Fruit fly (Drosophila melanogaster): Measurements from ENCODE around the gene CCT6.
A peak's percentile ranks its signal among the peaks of the same experiment; 100 is the strongest.

DNA sequence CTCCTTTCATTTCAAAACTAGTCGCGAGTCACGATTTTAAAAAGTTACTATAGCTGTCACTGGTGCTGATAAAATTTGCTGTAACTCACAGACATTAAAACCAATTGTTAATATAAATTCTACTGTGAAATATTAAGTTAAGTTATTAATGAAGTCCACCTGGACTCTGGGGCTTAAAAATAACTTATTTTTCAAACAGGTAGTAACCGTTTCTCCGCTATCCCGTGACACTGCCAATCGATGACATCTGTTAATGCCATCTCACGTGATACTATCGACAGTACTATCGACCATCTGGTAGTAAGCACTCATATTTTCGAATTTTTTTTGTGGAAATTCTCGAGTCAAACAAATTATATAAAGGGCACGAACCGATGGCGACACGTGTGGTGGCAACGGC is 12.5 kb upstream of the CCT6 start, which contains the start of the genes CG12379 and MagR:
- TF ChIP-seq Blimp-1 (GFP tag; optimal IDR thresholded peaks at IDR 0.05) (no peak), Eip75B (GFP tag; optimal IDR thresholded peaks at IDR 0.05) (no peak), Hr39 (GFP tag; optimal IDR thresholded peaks at IDR 0.05) (peak; percentile 66), salr (GFP tag; optimal IDR thresholded peaks at IDR 0.05) (no peak), lz (GFP tag; optimal IDR thresholded peaks at IDR 0.05) (peak; percentile 70)
